Fruit fly (Drosophila melanogaster) whole organism, embryonic: ENCODE results near the gene mRpL13.

ENCODE experiments used
- CG10565 ChIP-seq: fragments of 200-800 bp; sonication (Bioruptor generic); optimal IDR thresholded peaks from 3 replicates; lab custom pipeline; 2016; ENCODE audit warnings: missing biosample characterization, mild to moderate bottlenecking, missing genetic modification characterization
- CG11093 ChIP-seq: fragments of 200-800 bp; sonication (Bioruptor generic); IDR thresholded peaks from 3 replicates; pipeline ENCODE4 v1.3.6; 2022; ENCODE audit warnings: missing biosample characterization, missing genetic modification characterization
- CG11456 ChIP-seq: fragments of 200-800 bp; sonication (Bioruptor generic); IDR thresholded peaks from 3 replicates; pipeline ENCODE4 v1.3.6; 2022; ENCODE audit warnings: missing biosample characterization, missing genetic modification characterization
- CG11504 ChIP-seq: fragments of 200-800 bp; sonication (Bioruptor generic); optimal IDR thresholded peaks from 3 replicates; lab custom pipeline; 2019; ENCODE audit warnings: missing biosample characterization, mild to moderate bottlenecking, missing genetic modification characterization, moderate library complexity
- CG12299 ChIP-seq: fragments of 200-800 bp; sonication (Bioruptor generic); optimal IDR thresholded peaks from 2 replicates; lab custom pipeline; 2018; ENCODE audit warnings: missing biosample characterization, mild to moderate bottlenecking, missing genetic modification characterization
- CG12769 ChIP-seq: fragments of 200-800 bp; sonication (Bioruptor generic); optimal IDR thresholded peaks from 2 replicates; lab custom pipeline; 2019; ENCODE audit warnings: missing biosample characterization, mild to moderate bottlenecking, missing genetic modification characterization, moderate library complexity
- CG13624 ChIP-seq: fragments of 200-800 bp; sonication (Bioruptor generic); optimal IDR thresholded peaks from 2 replicates; lab custom pipeline; 2016; ENCODE audit warnings: missing biosample characterization, missing genetic modification characterization
- CG14667 ChIP-seq: fragments of 200-800 bp; sonication (Bioruptor generic); IDR thresholded peaks from 2 replicates; pipeline ENCODE4 v1.3.6; 2022; ENCODE audit warnings: missing biosample characterization, missing genetic modification characterization
- CG16813 ChIP-seq: fragments of 200-800 bp; sonication (Bioruptor generic); IDR thresholded peaks from 3 replicates; pipeline ENCODE4 v1.3.6; 2022; ENCODE audit warnings: missing biosample characterization, missing genetic modification characterization; ENCODE audit not compliant: partially characterized antibody
- CG18262 ChIP-seq: fragments of 200-800 bp; optimal IDR thresholded peaks from 3 replicates; lab custom pipeline; 2019; ENCODE audit warnings: missing biosample characterization, mild to moderate bottlenecking, missing genetic modification characterization, moderate library complexity
- CG2678 ChIP-seq: fragments of 200-800 bp; sonication (Bioruptor generic); optimal IDR thresholded peaks from 3 replicates; lab custom pipeline; 2019; ENCODE audit warnings: missing biosample characterization, mild to moderate bottlenecking, missing genetic modification characterization, moderate library complexity
- CG30403 ChIP-seq: fragments of 200-800 bp; sonication (Bioruptor generic); optimal IDR thresholded peaks from 3 replicates; lab custom pipeline; 2016; ENCODE audit warnings: missing biosample characterization, missing genetic modification characterization
- CG3163 ChIP-seq: fragments of 200-800 bp; sonication (Bioruptor generic); optimal IDR thresholded peaks from 3 replicates; lab custom pipeline; 2016; ENCODE audit warnings: missing biosample characterization, missing genetic modification characterization
- CG3995 ChIP-seq: fragments of 200-800 bp; sonication (Bioruptor generic); optimal IDR thresholded peaks from 3 replicates; lab custom pipeline; 2016; ENCODE audit warnings: missing biosample characterization, missing genetic modification characterization
- CG4360 ChIP-seq: fragments of 200-800 bp; sonication (Bioruptor generic); IDR thresholded peaks from 2 replicates; pipeline ENCODE4 v1.3.6; 2022; ENCODE audit warnings: missing biosample characterization, missing genetic modification characterization
- CG4707 ChIP-seq: fragments of 200-800 bp; sonication (Bioruptor generic); optimal IDR thresholded peaks from 2 replicates; lab custom pipeline; 2018; ENCODE audit warnings: missing biosample characterization, mild to moderate bottlenecking, missing genetic modification characterization, moderate library complexity
- CG7839 ChIP-seq: fragments of 200-800 bp; sonication (Bioruptor generic); optimal IDR thresholded peaks from 3 replicates; lab custom pipeline; 2018; ENCODE audit warnings: missing biosample characterization, mild to moderate bottlenecking, missing genetic modification characterization, moderate library complexity
- CG7928 ChIP-seq: fragments of 200-800 bp; sonication (Bioruptor generic); optimal IDR thresholded peaks from 2 replicates; lab custom pipeline; 2017; ENCODE audit warnings: missing biosample characterization, mild to moderate bottlenecking, missing genetic modification characterization
- Chrac-16 ChIP-seq: fragments of 200-800 bp; sonication (Bioruptor generic); optimal IDR thresholded peaks from 3 replicates; lab custom pipeline; 2016; ENCODE audit warnings: missing biosample characterization, missing genetic modification characterization
- CoRest ChIP-seq: fragments of 200-800 bp; sonication (Bioruptor generic); optimal IDR thresholded peaks from 3 replicates; lab custom pipeline; 2018; ENCODE audit warnings: missing biosample characterization, mild to moderate bottlenecking, missing genetic modification characterization, moderate library complexity
- Dll ChIP-seq: fragments of 200-800 bp; sonication (Bioruptor generic); IDR thresholded peaks from 4 replicates; pipeline ENCODE4 v1.3.6; 2022; ENCODE audit warnings: missing biosample characterization, missing genetic modification characterization; ENCODE audit not compliant: partially characterized antibody
- HLH4C ChIP-seq: fragments of 200-800 bp; sonication (Bioruptor generic); IDR thresholded peaks from 3 replicates; pipeline ENCODE4 v1.3.6; 2022; ENCODE audit warnings: missing biosample characterization, missing genetic modification characterization; ENCODE audit not compliant: partially characterized antibody
- Med ChIP-seq: fragments of 200-800 bp; sonication (Bioruptor generic); peaks from one replicate; lab custom pipeline; 2016; ENCODE audit warnings: missing biosample characterization, missing genetic modification characterization, mild to moderate bottlenecking, inconsistent platforms, moderate library complexity
- Ptx1 ChIP-seq: fragments of 200-800 bp; sonication (Bioruptor generic); IDR thresholded peaks from 2 replicates; pipeline ENCODE4 v1.3.6; 2022; ENCODE audit warnings: missing biosample characterization, missing genetic modification characterization
- aop ChIP-seq: fragments of 200-800 bp; sonication (Bioruptor generic); IDR thresholded peaks from 2 replicates; pipeline ENCODE4 v1.3.6; 2022; ENCODE audit warnings: missing biosample characterization, missing genetic modification characterization
- bowl ChIP-seq: fragments of 200-800 bp; sonication (Bioruptor generic); IDR thresholded peaks from 2 replicates; pipeline ENCODE4 v1.3.6; 2022; ENCODE audit warnings: missing biosample characterization, missing genetic modification characterization
- cato ChIP-seq: fragments of 200-800 bp; sonication (Bioruptor generic); optimal IDR thresholded peaks from 2 replicates; lab custom pipeline; 2016; ENCODE audit warnings: missing biosample characterization, missing genetic modification characterization, borderline replicate concordance
- chinmo ChIP-seq: fragments of 200-800 bp; sonication (Bioruptor generic); IDR thresholded peaks from 4 replicates; pipeline ENCODE4 v1.3.6; 2022; ENCODE audit warnings: missing biosample characterization, missing genetic modification characterization; ENCODE audit not compliant: partially characterized antibody
- crol ChIP-seq: fragments of 200-800 bp; sonication (Bioruptor generic); IDR thresholded peaks from 2 replicates; pipeline ENCODE4 v1.3.6; 2022; ENCODE audit warnings: missing biosample characterization, missing genetic modification characterization
- dm ChIP-seq: fragments of 200-800 bp; sonication (Bioruptor generic); optimal IDR thresholded peaks from 3 replicates; lab custom pipeline; 2016; ENCODE audit warnings: missing biosample characterization, missing genetic modification characterization
- dysf ChIP-seq: fragments of 200-800 bp; sonication (Bioruptor generic); IDR thresholded peaks from 3 replicates; pipeline ENCODE4 v1.3.6; 2022; ENCODE audit warnings: missing biosample characterization, missing genetic modification characterization
- ems ChIP-seq: fragments of 200-800 bp; sonication (Bioruptor generic); optimal IDR thresholded peaks from 3 replicates; lab custom pipeline; 2016; ENCODE audit warnings: missing biosample characterization, missing genetic modification characterization
- ftz-f1 ChIP-seq: fragments of 200-800 bp; sonication (Bioruptor generic); optimal IDR thresholded peaks from 2 replicates; lab custom pipeline; 2016; ENCODE audit warnings: missing biosample characterization, missing genetic modification characterization
- gem ChIP-seq: fragments of 200-800 bp; sonication (Bioruptor generic); optimal IDR thresholded peaks from 2 replicates; lab custom pipeline; 2019; ENCODE audit warnings: missing biosample characterization, mild to moderate bottlenecking, missing genetic modification characterization, moderate library complexity
- grau ChIP-seq: fragments of 200-800 bp; optimal IDR thresholded peaks from 3 replicates; lab custom pipeline; 2019; ENCODE audit warnings: missing biosample characterization, mild to moderate bottlenecking, missing genetic modification characterization, moderate library complexity
- ham ChIP-seq: fragments of 200-800 bp; sonication (Bioruptor generic); IDR thresholded peaks from 2 replicates; pipeline ENCODE4 v1.3.6; 2022; ENCODE audit warnings: missing biosample characterization, missing genetic modification characterization
- her ChIP-seq: fragments of 200-800 bp; sonication (Bioruptor generic); optimal IDR thresholded peaks from 2 replicates; lab custom pipeline; 2016; ENCODE audit warnings: missing biosample characterization, missing genetic modification characterization
- klu ChIP-seq: fragments of 200-800 bp; sonication (Bioruptor generic); IDR thresholded peaks from 2 replicates; pipeline ENCODE4 v1.3.6; 2022; ENCODE audit warnings: missing biosample characterization, missing genetic modification characterization
- pzg ChIP-seq: fragments of 200-800 bp; sonication (Bioruptor generic); optimal IDR thresholded peaks from 3 replicates; lab custom pipeline; 2018; ENCODE audit warnings: missing biosample characterization, mild to moderate bottlenecking, missing genetic modification characterization, moderate library complexity
- sr ChIP-seq: fragments of 200-800 bp; sonication (Bioruptor generic); IDR thresholded peaks from 3 replicates; pipeline ENCODE4 v1.3.6; 2022; ENCODE audit warnings: missing biosample characterization, missing genetic modification characterization
- stc ChIP-seq: fragments of 200-800 bp; sonication (Bioruptor generic); IDR thresholded peaks from 2 replicates; pipeline ENCODE4 v1.3.6; 2022; ENCODE audit warnings: missing biosample characterization, missing genetic modification characterization
- vvl ChIP-seq: fragments of 200-800 bp; sonication (Bioruptor generic); IDR thresholded peaks from 2 replicates; pipeline ENCODE4 v1.3.6; 2022; ENCODE audit warnings: missing biosample characterization, missing genetic modification characterization
- z ChIP-seq: fragments of 200-800 bp; sonication (Bioruptor generic); IDR thresholded peaks from 3 replicates; pipeline ENCODE4 v1.3.6; 2022; ENCODE audit warnings: missing biosample characterization, missing genetic modification characterization
- zen ChIP-seq: fragments of 200-800 bp; sonication (Bioruptor generic); optimal IDR thresholded peaks from 3 replicates; lab custom pipeline; 2018; ENCODE audit warnings: missing biosample characterization, mild to moderate bottlenecking, missing genetic modification characterization, moderate library complexity
- zfh1 ChIP-seq: fragments of 200-800 bp; sonication (Bioruptor generic); IDR thresholded peaks from 3 replicates; pipeline ENCODE4 v1.3.6; 2022; ENCODE audit warnings: missing biosample characterization, missing genetic modification characterization

mRpL13 gene

DNA sequence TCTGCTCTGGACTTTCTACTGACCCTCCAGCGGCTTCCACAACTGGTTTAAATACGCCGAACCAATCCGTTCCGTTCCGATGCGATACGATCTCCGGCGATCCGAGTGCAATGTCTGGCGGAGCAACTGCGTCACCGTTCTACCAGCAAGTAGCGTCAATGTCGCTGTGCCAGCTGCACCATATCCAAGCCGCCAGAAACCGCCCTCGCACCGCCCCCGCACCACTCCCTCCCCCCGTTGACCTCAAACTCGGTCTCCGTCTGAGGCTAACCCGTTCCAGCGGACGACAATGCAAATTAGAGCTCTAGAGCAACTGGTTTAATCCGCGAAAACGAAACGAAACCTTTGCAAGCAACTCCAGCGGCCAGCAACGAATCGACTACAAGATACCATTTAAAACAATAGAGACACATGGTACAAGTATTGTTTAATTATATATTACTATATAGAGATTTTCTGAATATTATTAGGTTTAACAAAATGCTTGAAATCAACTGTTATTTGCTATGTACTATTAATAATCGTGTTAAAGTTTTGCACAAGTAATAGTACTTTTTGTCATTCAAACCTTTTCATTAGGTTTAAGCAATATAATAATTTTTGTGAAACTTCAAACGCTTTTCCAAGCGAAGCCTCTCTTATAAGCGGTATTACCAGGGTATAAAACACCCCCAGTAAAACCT lies 47.9 kb downstream of the mRpL13 start, which contains the start of the genes CG10570 and CG42502 (continued):
- TF ChIP-seq dm = no peak
- peak; percentile 70; the same call in 1 of the 4 replicates for TF ChIP-seq chinmo
- TF ChIP-seq bowl (GFP tag; lab: Robert Waterston, UW) = no peak
- no peak for TF ChIP-seq CG7928 (GFP tag; lab: Kevin White, UChicago)
- TF ChIP-seq aop = no peak
- TF ChIP-seq CG16813 = 0 out of 3 replicates have a peak, but pooled peaks have one; percentile 16
- TF ChIP-seq klu (GFP tag; lab: Robert Waterston, UW) = peak; percentile 32; the same call in 1 of the 2 replicates
- peak; percentile 55 for TF ChIP-seq vvl
- TF ChIP-seq CG4707 (GFP tag; lab: Kevin White, UChicago) = no peak
- TF ChIP-seq CG13624 (GFP tag; lab: Kevin White, UChicago) = no peak
- TF ChIP-seq zen (tag; lab: Kevin White, UChicago) = no peak
- TF ChIP-seq CG3163 (GFP tag; lab: Kevin White, UChicago) = no peak
- peak; percentile 48; the same call in 1 of the 3 replicates for TF ChIP-seq dysf (GFP tag; lab: Robert Waterston, UW)
- TF ChIP-seq zfh1 = 0 out of 3 replicates have a peak, but pooled peaks have one; percentile 25
- TF ChIP-seq CG12769 = peak; percentile 20
- TF ChIP-seq CG4360 (GFP tag; lab: Robert Waterston, UW) = no peak
- peak; percentile 7 for TF ChIP-seq CoRest (tag; lab: Kevin White, UChicago)
- no peak for TF ChIP-seq z (GFP tag; lab: Robert Waterston, UW)
- peak; percentile 50; the same call in 1 of the 2 replicates for TF ChIP-seq crol (GFP tag; lab: Robert Waterston, UW)
- TF ChIP-seq ftz-f1 (GFP tag; lab: Kevin White, UChicago) = no peak
- no peak for TF ChIP-seq CG14667 (GFP tag; lab: Robert Waterston, UW)
- 0 out of 3 replicates have a peak, but pooled peaks have one; percentile 5 for TF ChIP-seq sr (GFP tag; lab: Robert Waterston, UW)
- no peak for TF ChIP-seq ems (GFP tag; lab: Kevin White, UChicago)
- no peak for TF ChIP-seq CG3995
- TF ChIP-seq stc (GFP tag; lab: Robert Waterston, UW) = no peak
- no peak for TF ChIP-seq CG11093 (GFP tag; lab: Robert Waterston, UW)
- TF ChIP-seq grau (tag; lab: Kevin White, UChicago) = peak; percentile 21
- TF ChIP-seq cato (GFP tag; lab: Kevin White, UChicago) = no peak
- no peak for TF ChIP-seq Chrac-16
- TF ChIP-seq CG2678 (tag; lab: Kevin White, UChicago) = peak; percentile 29
- no peak for TF ChIP-seq CG11456 (GFP tag; lab: Robert Waterston, UW)
- TF ChIP-seq ham (GFP tag; lab: Robert Waterston, UW) = no peak
- TF ChIP-seq CG18262 (tag; lab: Kevin White, UChicago) = peak; percentile 1
- peak; percentile 5 for TF ChIP-seq CG7839 (tag; lab: Kevin White, UChicago)
- TF ChIP-seq gem = peak; percentile 32
- TF ChIP-seq Ptx1 (GFP tag; lab: Robert Waterston, UW) = 0 out of 2 replicates have a peak, but pooled peaks have one; percentile 25
- peak; percentile 5 for TF ChIP-seq Med
- TF ChIP-seq CG12299 = no peak
- no peak for TF ChIP-seq CG10565 (GFP tag; lab: Kevin White, UChicago)
- no peak for TF ChIP-seq her
- peak; percentile 43; the same call in 2 of the 3 replicates for TF ChIP-seq HLH4C
- TF ChIP-seq CG11504 = peak; percentile 14
- no peak for TF ChIP-seq pzg
- no peak for TF ChIP-seq CG30403 (GFP tag; lab: Kevin White, UChicago)
- no peak for TF ChIP-seq Dll
